Fruit fly (Drosophila melanogaster) whole organism, larva: ENCODE data around the gene CG10993.

ENCODE experiments used
- noc ChIP-seq: fragments of 200-800 bp; sonication (Bioruptor generic); optimal IDR thresholded peaks from 3 replicates; lab custom pipeline; 2019; ENCODE audit warnings: missing biosample characterization, mild to moderate bottlenecking, missing genetic modification characterization, moderate library complexity

The CG10993 gene

DNA sequence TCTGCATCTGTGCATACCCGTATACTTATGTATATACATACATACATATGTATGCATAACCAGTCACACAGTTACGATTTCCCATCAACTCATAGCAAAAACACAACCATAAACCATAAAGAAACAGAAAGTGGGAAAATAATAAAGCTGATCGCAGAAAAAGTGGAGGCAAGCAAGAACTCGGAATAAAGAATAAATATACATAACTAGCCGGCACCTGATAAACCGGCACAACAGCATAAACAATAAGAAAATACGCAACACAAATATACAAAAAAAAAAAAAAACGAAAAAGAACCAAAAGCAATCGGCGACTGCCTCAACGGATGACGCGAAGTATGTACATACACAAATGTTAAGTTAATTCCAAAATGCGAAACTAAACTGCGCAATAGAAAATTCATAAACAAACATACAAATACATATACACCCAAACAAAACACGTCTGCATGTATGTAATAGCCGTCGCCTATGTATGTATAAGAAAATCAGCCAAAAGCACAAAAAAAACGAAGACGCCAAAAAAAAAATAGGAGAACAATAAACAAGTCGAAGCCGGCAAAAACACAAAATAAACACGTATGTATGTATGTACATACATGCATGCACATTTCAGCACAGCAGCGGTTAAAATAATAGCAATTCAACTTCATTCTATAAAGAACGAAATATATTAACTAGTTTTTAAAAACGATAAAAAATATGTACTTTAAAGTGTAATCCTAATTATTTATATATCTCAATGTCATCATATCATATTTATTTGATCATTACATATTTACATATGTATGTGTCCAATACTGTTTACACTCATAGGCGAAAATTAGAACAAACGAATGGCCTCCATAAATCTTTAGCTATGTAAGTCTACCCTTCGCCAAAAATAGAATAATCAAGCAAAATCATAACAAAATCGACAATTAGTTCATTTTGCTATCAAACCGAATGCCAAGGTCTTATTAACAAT is 41.7 kb downstream of the CG10993 start:
- TF ChIP-seq noc (tag; lab: Kevin White, UChicago): peak; percentile 82

DNA sequence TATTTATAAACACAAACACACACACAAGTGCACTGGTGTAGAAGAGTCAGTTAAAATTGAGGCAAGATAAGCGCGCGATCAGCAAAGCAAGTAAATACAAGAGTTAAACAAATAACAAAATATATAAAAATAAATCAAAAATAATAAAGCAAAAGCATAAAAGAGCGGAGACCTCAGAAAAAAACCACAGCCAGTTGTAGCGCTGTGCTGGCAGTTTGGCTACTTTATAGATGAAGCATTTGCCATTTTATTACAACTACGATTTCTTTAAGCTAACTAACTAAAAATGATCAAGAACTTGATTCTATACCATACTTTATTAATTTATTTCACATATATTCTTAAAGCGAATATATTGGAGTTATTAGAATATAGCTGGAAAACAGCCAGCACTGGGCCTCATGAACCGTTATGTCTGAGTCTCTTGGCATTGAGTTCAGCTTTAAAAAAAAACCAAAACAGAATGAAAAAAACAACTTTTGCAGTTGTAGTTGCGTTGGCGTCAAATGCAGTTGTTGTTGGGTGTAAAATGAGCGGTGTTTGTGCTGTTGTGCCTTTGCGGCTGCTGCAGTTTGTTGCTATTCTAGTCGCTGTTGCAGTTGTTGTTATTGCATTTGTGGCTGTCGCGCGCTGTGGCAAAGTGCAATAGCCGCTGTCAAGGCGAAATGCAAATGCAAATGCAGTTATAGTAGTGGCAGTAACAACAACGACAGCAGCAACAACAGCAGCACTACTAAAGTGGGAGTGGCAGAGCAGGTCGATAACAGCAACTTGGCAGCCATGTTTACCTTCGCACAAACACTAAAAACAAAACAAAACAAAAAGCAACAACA is 43.1 kb downstream of the CG10993 start:
- no peak for TF ChIP-seq noc (tag; lab: Kevin White, UChicago)

DNA sequence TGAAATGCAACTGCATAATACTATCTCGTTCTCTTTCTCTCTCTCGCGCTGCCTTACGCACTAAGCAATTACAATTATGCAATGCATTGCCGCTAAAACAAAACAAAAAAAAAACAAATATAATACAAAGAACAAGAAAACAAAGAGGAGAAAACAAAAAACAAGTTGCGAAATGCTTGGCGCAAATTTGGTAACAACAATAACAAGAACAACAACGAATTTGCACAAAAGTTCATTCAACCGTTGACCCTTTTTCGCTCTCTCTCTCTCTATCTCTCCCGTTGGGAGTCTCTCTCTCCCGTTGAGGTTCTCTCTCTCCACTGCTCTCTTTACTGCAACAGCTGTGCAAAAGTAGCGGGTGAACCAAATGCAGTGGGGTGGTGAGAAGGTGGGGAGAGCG is 43.9 kb downstream of the CG10993 start:
- no peak for TF ChIP-seq noc (tag; lab: Kevin White, UChicago)

DNA sequence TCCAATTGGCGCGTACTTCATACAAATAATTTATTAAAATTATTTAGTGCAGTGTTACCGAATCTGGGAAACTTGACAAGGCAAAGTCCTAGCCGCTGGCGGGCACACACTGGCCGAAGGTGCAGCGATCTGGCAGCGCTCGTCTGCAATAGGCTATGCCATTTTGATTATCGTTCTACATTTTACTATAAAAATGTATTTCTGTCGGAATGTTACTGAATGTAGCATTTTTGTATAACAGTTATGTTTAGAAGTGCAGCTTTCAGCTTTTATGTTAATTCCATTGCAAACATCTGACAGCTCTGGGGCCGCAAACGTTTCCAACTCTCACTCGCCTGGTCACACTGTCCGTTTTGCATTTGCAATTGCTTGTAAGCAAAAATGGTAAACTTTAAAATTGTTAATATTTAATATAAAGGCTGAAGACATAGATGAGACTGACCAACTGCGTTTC is 46.3 kb downstream of the CG10993 start, which contains the start of gene Grip91:
Gene Grip91, minus strand, starts transcription at position 85 of the 454 bp plus-strand sequence.
- TF ChIP-seq noc (tag; lab: Kevin White, UChicago): no peak

DNA sequence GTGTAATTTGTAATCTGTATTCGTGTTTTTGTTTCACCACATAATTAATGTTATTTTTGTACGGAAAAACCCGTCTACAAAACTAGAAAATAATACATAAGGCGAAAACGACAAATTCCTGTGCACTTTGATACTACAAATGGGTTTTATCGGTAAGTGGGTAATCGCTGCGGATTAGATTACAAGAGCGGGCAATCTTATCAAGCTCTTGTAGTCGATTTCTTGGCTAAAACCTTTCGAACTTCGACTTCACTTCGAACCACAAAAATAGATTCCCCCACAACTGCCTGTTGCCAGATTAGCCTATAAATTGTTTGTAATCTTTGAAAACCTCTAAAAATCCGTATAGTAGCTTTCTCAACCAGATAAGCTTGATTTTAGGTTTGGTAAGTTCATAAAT is 49.9 kb downstream of the CG10993 start:
- no peak for TF ChIP-seq noc (tag; lab: Kevin White, UChicago)
